Worm (Caenorhabditis elegans) whole organism, early embryonic: ENCODE measurements around the gene lpl-1.

ENCODE experiments used
- B0310.2 ChIP-seq: sonication (generic microtip); optimal IDR thresholded peaks from 2 replicates; lab custom pipeline; 2016; ENCODE audit warnings: mild to moderate bottlenecking, missing genetic modification characterization, missing compliant biosample characterization
- F13C5.2 ChIP-seq: sonication (generic microtip); optimal IDR thresholded peaks from 2 replicates; lab custom pipeline; 2017; ENCODE audit warnings: mild to moderate bottlenecking, missing genetic modification characterization, inconsistent platforms, missing compliant biosample characterization
- aly-1 ChIP-seq: sonication (generic microtip); optimal IDR thresholded peaks from 2 replicates; lab custom pipeline; 2016; ENCODE audit warnings: missing genetic modification characterization, missing compliant biosample characterization
- ama-1 ChIP-seq: fragments of 150-350 bp; optimal IDR thresholded peaks from 2 replicates; lab custom pipeline; 2014
- ceh-13 ChIP-seq: fragments of 200-800 bp; sonication (Bioruptor generic); optimal IDR thresholded peaks from 2 replicates; lab custom pipeline; 2018; ENCODE audit warnings: mild to moderate bottlenecking, missing genetic modification characterization, missing compliant biosample characterization
- ceh-36 ChIP-seq: sonication (generic microtip); optimal IDR thresholded peaks from 2 replicates; lab custom pipeline; 2016; ENCODE audit warnings: missing genetic modification characterization, inconsistent platforms, missing compliant biosample characterization
- ets-7 ChIP-seq: sonication (generic microtip); optimal IDR thresholded peaks from 2 replicates; lab custom pipeline; 2016; ENCODE audit warnings: missing genotype, missing genetic modification characterization, missing compliant biosample characterization
- flt-1 ChIP-seq: fragments of 200-800 bp; sonication (Bioruptor generic); IDR thresholded peaks from 2 replicates; pipeline ENCODE4 v1.3.6; 2022; ENCODE audit warnings: missing genetic modification characterization, missing compliant biosample characterization
- hmbx-1 ChIP-seq: sonication (generic microtip); optimal IDR thresholded peaks from 2 replicates; lab custom pipeline; 2016; ENCODE audit warnings: mild to moderate bottlenecking, missing genetic modification characterization, missing compliant biosample characterization
- hmg-4 ChIP-seq: fragments of 200-800 bp; sonication (Bioruptor generic); optimal IDR thresholded peaks from 2 replicates; lab custom pipeline; 2018; ENCODE audit warnings: mild to moderate bottlenecking, missing genetic modification characterization, missing compliant biosample characterization
- hnd-1 ChIP-seq: sonication (generic microtip); optimal IDR thresholded peaks from 2 replicates; lab custom pipeline; 2016; ENCODE audit warnings: missing genetic modification characterization, missing compliant biosample characterization
- pes-1 ChIP-seq: fragments of 200-800 bp; sonication (Bioruptor generic); IDR thresholded peaks from 2 replicates; pipeline ENCODE4 v1.3.6; 2022; ENCODE audit warnings: missing genetic modification reagents, missing genetic modification characterization, missing compliant biosample characterization
- scrt-1 ChIP-seq: fragments of 200-800 bp; sonication (Bioruptor generic); IDR thresholded peaks from 2 replicates; pipeline ENCODE4 v1.3.6; 2022; ENCODE audit warnings: missing genetic modification characterization, missing compliant biosample characterization
- sea-1 ChIP-seq: fragments of 200-800 bp; sonication (Bioruptor generic); conservative IDR thresholded peaks from 2 replicates; pipeline ENCODE4 v1.3.6; 2022; ENCODE audit warnings: missing genetic modification characterization, missing compliant biosample characterization
- tbx-11 ChIP-seq: fragments of 200-800 bp; sonication (Bioruptor generic); IDR thresholded peaks from 2 replicates; pipeline ENCODE4 v1.3.6; 2022; ENCODE audit warnings: missing genetic modification characterization, missing compliant biosample characterization
- tbx-37 ChIP-seq: fragments of 200-800 bp; sonication (Bioruptor generic); conservative IDR thresholded peaks from 2 replicates; pipeline ENCODE4 v1.3.6; 2022; ENCODE audit warnings: missing genetic modification reagents, missing genetic modification characterization, missing compliant biosample characterization
- tra-4 ChIP-seq: sonication (generic microtip); optimal IDR thresholded peaks from 2 replicates; lab custom pipeline; 2017; ENCODE audit warnings: missing genetic modification characterization, missing compliant biosample characterization

The lpl-1 gene

DNA sequence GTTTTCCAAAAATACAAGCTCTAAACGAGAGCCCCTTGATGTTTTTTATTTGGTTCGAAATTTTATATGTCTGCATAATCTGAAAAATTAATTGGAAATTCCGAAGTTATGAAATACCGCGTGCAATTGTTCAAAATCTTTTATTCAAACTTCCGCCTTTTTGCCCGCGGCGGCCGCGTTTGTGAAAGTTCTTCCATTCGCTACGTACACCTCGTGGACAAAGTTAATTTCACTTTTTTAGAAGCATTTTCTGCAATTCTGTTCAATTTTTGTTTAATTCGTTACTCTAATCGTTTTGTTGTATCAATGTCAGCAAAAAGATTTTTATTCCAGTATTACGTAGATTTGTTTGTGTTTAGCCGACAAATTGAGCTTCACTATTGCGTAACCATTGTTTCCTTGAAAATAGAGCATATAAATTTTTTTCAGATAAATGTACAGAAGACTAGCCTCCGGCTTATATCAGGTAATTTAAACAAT lies 19.5 kb downstream of the lpl-1 start, which contains the start of gene mppb-1:
Gene mppb-1 (plus strand): TSS at position 430 of the 480 bp plus-strand sequence.
- no peak for TF ChIP-seq ama-1 (lab: Kevin White, UChicago)
- peak; percentile 23 for TF ChIP-seq F13C5.2
- peak; percentile 25 for TF ChIP-seq ets-7 (tag; lab: Kevin White, UChicago)
- no peak for TF ChIP-seq flt-1 (GFP tag; lab: Robert Waterston, UW)
- peak; percentile 73 for TF ChIP-seq tbx-37 (GFP tag; lab: Robert Waterston, UW)
- TF ChIP-seq ceh-36, result no peak

DNA sequence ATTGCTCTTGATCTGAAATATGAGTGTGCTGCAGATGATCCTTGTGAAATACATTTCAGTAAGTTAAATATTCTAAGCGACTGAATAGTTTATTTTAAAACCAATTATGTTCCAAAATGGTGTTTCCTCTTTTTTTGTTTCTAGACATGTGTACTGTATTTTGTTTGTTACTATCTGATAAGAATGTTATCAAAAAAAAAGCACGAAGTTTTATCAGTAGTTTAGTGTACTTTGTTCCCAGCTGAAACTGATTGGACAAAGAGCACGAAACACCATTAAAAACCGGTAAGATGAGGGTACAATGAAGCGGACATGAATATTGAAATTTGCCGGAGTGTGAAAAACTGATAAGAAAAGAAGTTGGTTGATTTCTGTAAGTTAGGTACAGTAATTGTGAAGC lies 23.6 kb downstream of the lpl-1 start:
- TF ChIP-seq tbx-37 (GFP tag; lab: Robert Waterston, UW) (no peak), ceh-36 (no peak), hmg-4 (no peak), F13C5.2 (no peak), ama-1 (lab: Kevin White, UChicago) (no peak), scrt-1 (no peak), hmbx-1 (no peak), sea-1 (no peak), ets-7 (tag; lab: Kevin White, UChicago) (no peak), ceh-13 (GFP tag; lab: Kevin White, UChicago) (no peak), hnd-1 (tag; lab: Kevin White, UChicago) (no peak)

DNA sequence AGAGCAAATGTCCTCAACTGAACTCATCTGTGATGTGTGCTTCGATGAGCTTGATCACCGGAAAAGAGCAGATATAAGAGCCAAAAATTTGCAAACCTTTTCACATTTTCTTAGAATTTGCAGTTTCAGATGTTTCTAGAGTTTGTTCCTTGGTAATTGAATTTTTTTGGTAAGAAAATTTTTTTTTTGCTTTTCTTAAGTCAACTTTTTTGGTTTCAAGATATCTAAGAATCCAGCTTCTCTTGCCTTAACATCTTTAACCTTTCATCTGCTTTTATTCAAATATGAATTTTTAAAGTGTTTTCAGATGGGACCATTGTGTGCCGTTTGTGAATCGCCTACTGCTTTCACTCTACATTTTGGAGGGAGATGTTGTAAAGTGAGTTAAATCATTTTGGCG lies 24.1 kb downstream of the lpl-1 start, which contains the start of gene nhr-11:
Gene nhr-11 (plus strand): TSS at position 301 of the 400 bp plus-strand sequence.
- TF ChIP-seq ama-1 (lab: Kevin White, UChicago) (no peak), hnd-1 (tag; lab: Kevin White, UChicago) (no peak), tbx-37 (GFP tag; lab: Robert Waterston, UW) (no peak), pes-1 (GFP tag; lab: Robert Waterston, UW) (no peak), tra-4 (tag; lab: Kevin White, UChicago) (no peak), hmg-4 (no peak), ceh-36 (no peak), B0310.2 (tag; lab: Kevin White, UChicago) (no peak), tbx-11 (GFP tag; lab: Robert Waterston, UW) (no peak)

- 0 out of 2 replicates have a peak, but pooled peaks have one; percentile 8 for TF ChIP-seq pes-1 (GFP tag; lab: Robert Waterston, UW)
Observed at ce11 chrIV:9067277-9068197, 26.3 kb downstream of the lpl-1 start.

DNA sequence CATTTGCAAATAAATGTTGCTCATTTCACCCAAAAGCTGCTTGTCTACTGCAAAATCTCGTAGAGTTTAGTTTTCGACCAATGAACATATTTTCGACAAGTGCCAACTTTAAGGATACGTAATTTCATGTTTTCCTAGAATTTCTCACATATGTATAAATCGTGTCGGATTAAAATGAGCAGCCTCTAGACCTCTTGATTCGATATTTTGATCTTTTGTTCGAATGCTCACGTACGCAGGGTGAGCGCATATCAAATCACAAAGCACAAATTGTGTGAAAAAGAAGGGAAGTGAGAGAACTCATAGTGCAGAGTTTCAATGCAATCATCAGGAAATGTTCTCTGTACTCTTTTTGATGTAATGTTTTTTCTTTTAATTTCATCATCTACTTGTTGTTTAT lies 30.3 kb downstream of the lpl-1 start:
- TF ChIP-seq pes-1 (GFP tag; lab: Robert Waterston, UW) (no peak), tra-4 (tag; lab: Kevin White, UChicago) (no peak), ceh-13 (GFP tag; lab: Kevin White, UChicago) (no peak), ets-7 (tag; lab: Kevin White, UChicago) (no peak), ama-1 (lab: Kevin White, UChicago) (no peak), sea-1 (no peak), hmbx-1 (no peak), flt-1 (GFP tag; lab: Robert Waterston, UW) (no peak), B0310.2 (tag; lab: Kevin White, UChicago) (no peak), tbx-37 (GFP tag; lab: Robert Waterston, UW) (no peak), scrt-1 (no peak), tbx-11 (GFP tag; lab: Robert Waterston, UW) (no peak), ceh-36 (no peak), aly-1 (tag; lab: Kevin White, UChicago) (no peak), hmg-4 (no peak), hnd-1 (tag; lab: Kevin White, UChicago) (no peak), F13C5.2 (no peak)

ce11 chrIV:9053403-9053802 lies 40.4 kb downstream of the lpl-1 start:
- TF ChIP-seq ceh-13 (GFP tag; lab: Kevin White, UChicago) (no peak), B0310.2 (tag; lab: Kevin White, UChicago) (no peak), hnd-1 (tag; lab: Kevin White, UChicago) (no peak), pes-1 (GFP tag; lab: Robert Waterston, UW) (no peak), tbx-37 (GFP tag; lab: Robert Waterston, UW) (no peak), scrt-1 (no peak)

ce11 chrIV:9051510-9052175 lies 42.2 kb downstream of the lpl-1 start:
- TF ChIP-seq pes-1 (GFP tag; lab: Robert Waterston, UW), result no peak
- no peak for TF ChIP-seq F13C5.2
- no peak for TF ChIP-seq scrt-1
- TF ChIP-seq tra-4 (tag; lab: Kevin White, UChicago), result no peak
- TF ChIP-seq ama-1 (lab: Kevin White, UChicago), result no peak
- no peak for TF ChIP-seq aly-1 (tag; lab: Kevin White, UChicago)
- no peak for TF ChIP-seq flt-1 (GFP tag; lab: Robert Waterston, UW)
- no peak for TF ChIP-seq ceh-13 (GFP tag; lab: Kevin White, UChicago)
- no peak for TF ChIP-seq ets-7 (tag; lab: Kevin White, UChicago)
- no peak for TF ChIP-seq hmg-4
- TF ChIP-seq tbx-37 (GFP tag; lab: Robert Waterston, UW), result no peak
- TF ChIP-seq tbx-11 (GFP tag; lab: Robert Waterston, UW), result no peak
